Fruit fly (Drosophila melanogaster): ENCODE measurements around the gene Rab9Fb.

dm6 chrX:10927110-10927509 is 25.2 kb downstream of the Rab9Fb start, which contains the start of gene CG2145:
- TF ChIP-seq h (optimal IDR thresholded peaks at IDR 0.05) (no peak), psq (optimal IDR thresholded peaks at IDR 0.05) (no peak), ttk (optimal IDR thresholded peaks at IDR 0.05) (no peak), insv (optimal IDR thresholded peaks at IDR 0.05) (no peak), Sin3A (optimal IDR thresholded peaks at IDR 0.05) (no peak), Myc (optimal IDR thresholded peaks at IDR 0.05) (no peak)

Measured in Kc167 (cell line).